Fruit fly (Drosophila melanogaster) whole organism, wandering third instar larva: ENCODE data around the gene CG46460.
A peak's percentile ranks its signal among the peaks of the same experiment; 100 is the strongest.

Experiments used
- Abd-B ChIP-seq: fragments of >200 bp; optimal IDR thresholded peaks from 2 replicates; lab custom pipeline; 2017; ENCODE audit warnings: missing biosample characterization, missing genetic modification characterization
- CG32264 ChIP-seq: fragments of 200-800 bp; sonication (Bioruptor generic); optimal IDR thresholded peaks from 2 replicates; lab custom pipeline; 2016; ENCODE audit warnings: missing biosample characterization, missing genetic modification characterization
- CG9705 ChIP-seq: fragments of 200-800 bp; sonication (Bioruptor generic); optimal IDR thresholded peaks from 2 replicates; lab custom pipeline; 2018; ENCODE audit warnings: missing biosample characterization, mild to moderate bottlenecking, missing genetic modification characterization
- CrebA ChIP-seq: fragments of 200-800 bp; sonication (Bioruptor generic); optimal IDR thresholded peaks from 2 replicates; lab custom pipeline; 2016; ENCODE audit warnings: missing biosample characterization, mild to moderate bottlenecking, missing genetic modification characterization, borderline replicate concordance
- Dfd ChIP-seq: fragments of >200 bp; optimal IDR thresholded peaks from 2 replicates; lab custom pipeline; 2017; ENCODE audit warnings: missing biosample characterization, missing genetic modification characterization
- Dif ChIP-seq: fragments of 200-275, 200-300 bp; sonication (Bioruptor generic); optimal IDR thresholded peaks from 2 replicates; lab custom pipeline; 2018; ENCODE audit warnings: missing biosample characterization, missing genetic modification characterization; ENCODE audit not compliant: partially characterized antibody
- GATAd ChIP-seq: sonication (Bioruptor generic); optimal IDR thresholded peaks from 2 replicates; lab custom pipeline; 2016; ENCODE audit warnings: missing biosample characterization, missing genetic modification characterization
- HLH106 ChIP-seq: fragments of 200-800 bp; optimal IDR thresholded peaks from 3 replicates; lab custom pipeline; 2019; ENCODE audit warnings: missing biosample characterization, mild to moderate bottlenecking, missing genetic modification characterization, moderate library complexity
- Hnf4 ChIP-seq: fragments of 200-800 bp; sonication (Bioruptor generic); optimal IDR thresholded peaks from 2 replicates; lab custom pipeline; 2016; ENCODE audit warnings: missing biosample characterization, mild to moderate bottlenecking, missing genetic modification characterization
- Hr78 ChIP-seq: fragments of >200 bp; optimal IDR thresholded peaks from 2 replicates; lab custom pipeline; 2017; ENCODE audit warnings: missing biosample characterization, missing genetic modification characterization
- Hr83 ChIP-seq: fragments of 200-300 bp; sonication (Bioruptor generic); optimal IDR thresholded peaks from 2 replicates; lab custom pipeline; 2016; ENCODE audit warnings: missing biosample characterization, mild to moderate bottlenecking, missing genetic modification characterization, moderate library complexity; ENCODE audit not compliant: poor library complexity, severe bottlenecking
- Jra ChIP-seq: sonication (Bioruptor generic); optimal IDR thresholded peaks from 2 replicates; lab custom pipeline; 2016; ENCODE audit warnings: missing biosample characterization, missing genetic modification characterization
- Mio ChIP-seq: sonication (Bioruptor generic); optimal IDR thresholded peaks from 2 replicates; lab custom pipeline; 2016; ENCODE audit warnings: missing biosample characterization, missing genetic modification characterization
- Myc ChIP-seq: fragments of >200 bp; optimal IDR thresholded peaks from 2 replicates; lab custom pipeline; 2017
- N ChIP-seq: fragments of >200 bp; optimal IDR thresholded peaks from 2 replicates; lab custom pipeline; 2018; ENCODE audit warnings: missing biosample characterization, missing external identifiers, missing genetic modification characterization
- OdsH ChIP-seq: fragments of 200-800 bp; sonication (Bioruptor generic); optimal IDR thresholded peaks from 2 replicates; lab custom pipeline; 2016; ENCODE audit warnings: missing biosample characterization, mild to moderate bottlenecking, missing genetic modification characterization
- Rel ChIP-seq, 2 experiments: fragments of 200-800 bp; sonication (Bioruptor generic) in 1 of 2; optimal IDR thresholded peaks; 2 replicates in 1 of 2; 3 replicates in 1 of 2; lab custom pipeline; 2016 to 2019; ENCODE audit warnings: mild to moderate bottlenecking in 2 of 2, missing biosample characterization in 2 of 2, missing genetic modification characterization in 2 of 2, moderate library complexity in 1 of 2
- Sp1 ChIP-seq: fragments of 200-800 bp; sonication (Bioruptor generic); optimal IDR thresholded peaks from 3 replicates; lab custom pipeline; 2019; ENCODE audit warnings: missing biosample characterization, mild to moderate bottlenecking, missing genetic modification characterization, moderate library complexity
- Vsx2 ChIP-seq: fragments of 200-300, 225-300 bp; sonication (Bioruptor generic); optimal IDR thresholded peaks from 2 replicates; lab custom pipeline; 2018; ENCODE audit warnings: missing biosample characterization, missing genetic modification characterization; ENCODE audit not compliant: partially characterized antibody
- br ChIP-seq: fragments of 200-800 bp; sonication (Bioruptor generic); optimal IDR thresholded peaks from 2 replicates; lab custom pipeline; 2016; ENCODE audit warnings: missing biosample characterization, missing genetic modification characterization
- brk ChIP-seq: fragments of 200-800 bp; sonication (Bioruptor generic); optimal IDR thresholded peaks from 2 replicates; lab custom pipeline; 2016; ENCODE audit warnings: missing biosample characterization, mild to moderate bottlenecking, missing genetic modification characterization
- dmrt93B ChIP-seq: fragments of 200-800 bp; sonication (Bioruptor generic); optimal IDR thresholded peaks from 2 replicates; lab custom pipeline; 2018; ENCODE audit warnings: missing biosample characterization, mild to moderate bottlenecking, missing genetic modification characterization
- dsf ChIP-seq: sonication (Bioruptor generic); optimal IDR thresholded peaks from 2 replicates; lab custom pipeline; 2016; ENCODE audit warnings: missing biosample characterization, missing genetic modification characterization, borderline replicate concordance
- ey ChIP-seq: fragments of 200-800 bp; sonication (Bioruptor generic); optimal IDR thresholded peaks from 2 replicates; lab custom pipeline; 2016; ENCODE audit warnings: missing biosample characterization, missing genetic modification characterization
- foxo ChIP-seq, 2 experiments: fragments of 200-800 bp; sonication (Bioruptor generic); optimal IDR thresholded peaks; 2 replicates in 1 of 2; 3 replicates in 1 of 2; lab custom pipeline; 2016 to 2017; ENCODE audit warnings: missing biosample characterization in 2 of 2, missing genetic modification characterization in 2 of 2
- fru ChIP-seq: fragments of 200-800 bp; sonication (Bioruptor generic); optimal IDR thresholded peaks from 3 replicates; lab custom pipeline; 2016; ENCODE audit warnings: missing biosample characterization, mild to moderate bottlenecking, missing genetic modification characterization
- h ChIP-seq: fragments of 200-800 bp; sonication (Bioruptor generic); optimal IDR thresholded peaks from 3 replicates; lab custom pipeline; 2016; ENCODE audit warnings: missing biosample characterization, mild to moderate bottlenecking, missing genetic modification characterization
- jim ChIP-seq: fragments of 175-275, 200-325 bp; sonication (Bioruptor generic); optimal IDR thresholded peaks from 2 replicates; lab custom pipeline; 2016; ENCODE audit warnings: missing biosample characterization, mild to moderate bottlenecking, missing genetic modification characterization
- lola ChIP-seq: fragments of >200 bp; optimal IDR thresholded peaks from 2 replicates; lab custom pipeline; 2017; ENCODE audit warnings: missing biosample characterization, missing genetic modification characterization
- pan ChIP-seq: fragments of >200 bp; optimal IDR thresholded peaks from 2 replicates; lab custom pipeline; 2017
- psq ChIP-seq: fragments of 200-800 bp; sonication (Bioruptor generic); optimal IDR thresholded peaks from 3 replicates; lab custom pipeline; 2017; ENCODE audit warnings: missing biosample characterization, mild to moderate bottlenecking, missing genetic modification characterization, moderate library complexity
- rgr ChIP-seq: fragments of 200-800 bp; sonication (Bioruptor generic); optimal IDR thresholded peaks from 3 replicates; lab custom pipeline; 2016; ENCODE audit warnings: missing biosample characterization, mild to moderate bottlenecking, missing genetic modification characterization
- sage ChIP-seq: fragments of 200-800 bp; sonication (Bioruptor generic); optimal IDR thresholded peaks from 2 replicates; lab custom pipeline; 2016; ENCODE audit warnings: missing biosample characterization, mild to moderate bottlenecking, missing genetic modification characterization
- sv ChIP-seq: fragments of 200-800 bp; sonication (Bioruptor generic); optimal IDR thresholded peaks from 3 replicates; lab custom pipeline; 2016; ENCODE audit warnings: missing biosample characterization, missing genetic modification characterization
- tai ChIP-seq: sonication (Bioruptor generic); optimal IDR thresholded peaks from 2 replicates; lab custom pipeline; 2016; ENCODE audit warnings: missing biosample characterization, missing genetic modification characterization
- usp ChIP-seq: fragments of >200 bp; optimal IDR thresholded peaks from 2 replicates; lab custom pipeline; 2017; ENCODE audit warnings: missing biosample characterization, missing genetic modification characterization
- woc ChIP-seq: sonication (Bioruptor generic); optimal IDR thresholded peaks from 2 replicates; lab custom pipeline; 2016; ENCODE audit warnings: missing biosample characterization, mild to moderate bottlenecking, missing genetic modification characterization

Gene CG46460

dm6 chr3L:4232724-4233367 is 5.7 kb upstream of the CG46460 start:
- TF ChIP-seq lola (GFP tag; lab: Kevin White, UChicago) (no peak), foxo (GFP tag; optimal IDR thresholded peaks at IDR 0.05; lab: Kevin White, UChicago) (no peak), CG9705 (GFP tag; lab: Kevin White, UChicago) (no peak), tai (GFP tag; lab: Kevin White, UChicago) (no peak), Vsx2 (GFP tag; lab: Kevin White, UChicago) (no peak), rgr (GFP tag; lab: Kevin White, UChicago) (no peak), Hnf4 (GFP tag; lab: Kevin White, UChicago) (no peak), CG32264 (GFP tag; lab: Kevin White, UChicago) (no peak), Hr78 (GFP tag; lab: Kevin White, UChicago) (no peak), Dfd (GFP tag; lab: Kevin White, UChicago) (no peak), OdsH (GFP tag; lab: Kevin White, UChicago) (no peak), usp (no peak), ey (GFP tag; lab: Kevin White, UChicago) (peak; percentile 15), psq (GFP tag; lab: Kevin White, UChicago) (no peak), Jra (no peak), br (GFP tag; lab: Kevin White, UChicago) (no peak), dmrt93B (GFP tag; lab: Kevin White, UChicago) (no peak), h (GFP tag; lab: Kevin White, UChicago) (peak; percentile 43), fru (peak; percentile 23)

dm6 chr3L:4232227-4232626 is 5.1 kb upstream of the CG46460 start:
- TF ChIP-seq Mio (GFP tag; lab: Kevin White, UChicago) (no peak), dsf (no peak), Jra (peak; percentile 14), Sp1 (GFP tag; lab: Kevin White, UChicago) (no peak), foxo (GFP tag; optimal IDR thresholded peaks at IDR 0.05; lab: Kevin White, UChicago) (no peak)

dm6 chr3L:4231401-4232014 is 4.4 kb upstream of the CG46460 start:
- no peak for TF ChIP-seq Rel (GFP tag; optimal IDR thresholded peaks at IDR 0.05; lab: Kevin White, UChicago)
- peak; percentile 68 for TF ChIP-seq Rel (tag; optimal IDR thresholded peaks at IDR 0.05; lab: Kevin White, UChicago)
- no peak for TF ChIP-seq dsf
- TF ChIP-seq Abd-B (GFP tag; lab: Kevin White, UChicago) = no peak

dm6 chr3L:4230357-4230901 is 3.3 kb upstream of the CG46460 start:
- TF ChIP-seq Rel (GFP tag; optimal IDR thresholded peaks at IDR 0.05; lab: Kevin White, UChicago) (no peak), Rel (tag; optimal IDR thresholded peaks at IDR 0.05; lab: Kevin White, UChicago) (no peak), lola (GFP tag; lab: Kevin White, UChicago) (no peak), Myc (no peak), GATAd (GFP tag; lab: Kevin White, UChicago) (no peak), Dif (GFP tag; lab: Kevin White, UChicago) (no peak), br (GFP tag; lab: Kevin White, UChicago) (peak; percentile 62), Dfd (GFP tag; lab: Kevin White, UChicago) (no peak), Mio (GFP tag; lab: Kevin White, UChicago) (no peak), woc (GFP tag; lab: Kevin White, UChicago) (peak; percentile 10), tai (GFP tag; lab: Kevin White, UChicago) (no peak), jim (GFP tag; lab: Kevin White, UChicago) (no peak), Hnf4 (GFP tag; lab: Kevin White, UChicago) (peak; percentile 49), ey (GFP tag; lab: Kevin White, UChicago) (peak; percentile 69), sage (GFP tag; lab: Kevin White, UChicago) (no peak), Hr78 (GFP tag; lab: Kevin White, UChicago) (no peak), h (GFP tag; lab: Kevin White, UChicago) (peak; percentile 76), pan (lab: Kevin White, UChicago) (no peak), Vsx2 (GFP tag; lab: Kevin White, UChicago) (no peak), fru (peak; percentile 71), usp (no peak), rgr (GFP tag; lab: Kevin White, UChicago) (peak; percentile 58), dsf (no peak), CG32264 (GFP tag; lab: Kevin White, UChicago) (peak; percentile 8), N (GFP tag; lab: Kevin White, UChicago) (no peak), dmrt93B (GFP tag; lab: Kevin White, UChicago) (no peak), Sp1 (GFP tag; lab: Kevin White, UChicago) (peak; percentile 43), CG9705 (GFP tag; lab: Kevin White, UChicago) (no peak), OdsH (GFP tag; lab: Kevin White, UChicago) (peak; percentile 41), brk (GFP tag; lab: Kevin White, UChicago) (no peak), Hr83 (GFP tag; lab: Kevin White, UChicago) (no peak), CrebA (no peak), foxo (GFP tag; optimal IDR thresholded peaks at IDR 0.05; lab: Kevin White, UChicago) (peak in 1 of 2 experiments; percentile 60), HLH106 (tag; lab: Kevin White, UChicago) (peak; percentile 40), sv (GFP tag; lab: Kevin White, UChicago) (peak; percentile 86), psq (GFP tag; lab: Kevin White, UChicago) (peak; percentile 45)
